Fruit fly (Drosophila melanogaster) Kc167 (cell line): ENCODE measurements around the gene RhoBTB.

ENCODE experiments used
- Myc ChIP-seq: fragments of >200 bp; optimal IDR thresholded peaks from 2 replicates; lab custom pipeline; 2017; ENCODE audit warnings: missing external identifiers
- Sin3A ChIP-seq: fragments of >200 bp; optimal IDR thresholded peaks from 2 replicates; lab custom pipeline; 2018; ENCODE audit warnings: missing external identifiers
- insv ChIP-seq: fragments of >200 bp; optimal IDR thresholded peaks from 3 replicates; lab custom pipeline; 2018; ENCODE audit warnings: missing external identifiers
- ttk ChIP-seq: sonication (Bioruptor generic); optimal IDR thresholded peaks from 2 replicates; lab custom pipeline; 2017; ENCODE audit warnings: missing external identifiers

- TF ChIP-seq Sin3A (lab: Kevin White, UChicago) (no peak), ttk (no peak), Myc (lab: Kevin White, UChicago) (no peak), insv (no peak)
These were observed 49.8 kb downstream of the RhoBTB start, which contains the start of gene CG5282 for dm6 chr3L:20425888-20426287.
